Worm (Caenorhabditis elegans): Measurements from ENCODE around the gene srlf-24.

DNA sequence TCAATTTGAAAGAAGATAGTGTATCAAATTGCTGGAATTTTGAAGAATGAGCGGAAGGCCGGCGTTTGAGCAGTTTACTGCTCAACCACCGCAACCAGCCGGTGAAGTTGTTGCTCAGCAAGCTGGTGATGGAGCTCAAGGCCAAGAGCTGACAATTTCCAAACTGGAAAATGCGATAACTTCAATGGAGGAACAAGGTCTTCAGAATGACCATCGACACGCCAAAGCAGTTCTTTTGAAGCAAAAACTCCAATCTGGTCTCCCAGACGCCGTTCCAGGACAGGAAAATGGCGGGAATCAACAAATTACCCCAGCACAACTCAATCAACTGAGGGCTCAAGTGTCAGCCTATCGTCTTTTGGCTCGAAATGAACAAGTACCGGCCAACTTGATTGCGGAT lies 20.4 kb upstream of the srlf-24 start:
- TF ChIP-seq dao-5 (tag; optimal IDR thresholded peaks at IDR 0.05), result no peak
- no peak for TF ChIP-seq W03F9.2 (tag; optimal IDR thresholded peaks at IDR 0.05)
